Worm (Caenorhabditis elegans): ENCODE results near the gene C33F10.14.

- TF ChIP-seq blmp-1 (tag; optimal IDR thresholded peaks at IDR 0.05) (no peak), lsy-2 (tag; optimal IDR thresholded peaks at IDR 0.05) (no peak)
Measured at ce11 chrII:4795461-4795860, 1.7 kb upstream of the C33F10.14 start, which contains the start of gene C33F10.4.

Data from whole organism, mixed stage, embryonic.